Worm (Caenorhabditis elegans): ENCODE results near the gene T01B7.5.

- TF ChIP-seq nhr-12 (tag; optimal IDR thresholded peaks at IDR 0.05) (no peak), nhr-28 (tag; optimal IDR thresholded peaks at IDR 0.05) (no peak), elt-3 (tag; optimal IDR thresholded peaks at IDR 0.05) (no peak), ztf-11 (tag; optimal IDR thresholded peaks at IDR 0.05) (no peak), unc-62 (GFP tag; optimal IDR thresholded peaks at IDR 0.05) (no peak), sem-2 (GFP tag; optimal IDR thresholded peaks at IDR 0.05) (no peak)
These were observed 45.1 kb downstream of the T01B7.5 start for ce11 chrII:8761739-8762138.

Measured in whole organism, mixed stage, embryonic.